Fruit fly (Drosophila melanogaster): ENCODE data around the gene CG12020.

CG12020 gene

DNA sequence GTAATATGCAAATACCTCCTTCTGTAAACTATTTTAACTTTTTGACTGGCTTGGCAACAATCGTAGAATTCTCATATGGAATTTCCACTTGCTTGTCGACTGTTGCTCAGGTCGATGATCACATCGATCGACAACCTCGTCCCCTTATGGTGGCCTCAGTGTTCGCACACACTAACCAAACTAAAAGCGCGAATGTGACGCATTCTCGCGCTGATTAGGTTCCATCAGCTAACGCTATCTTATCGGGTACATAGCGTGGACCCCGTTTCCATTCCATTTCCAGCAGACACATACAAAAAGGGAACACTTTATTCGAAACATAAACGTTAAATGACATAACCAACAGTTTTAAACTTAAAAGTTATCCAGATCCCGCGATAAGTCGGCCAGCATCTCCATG lies 7.8 kb upstream of the CG12020 start:
- TF ChIP-seq sv (GFP tag; optimal IDR thresholded peaks at IDR 0.05) (no peak), Hnf4 (GFP tag; optimal IDR thresholded peaks at IDR 0.05) (no peak), sage (GFP tag; optimal IDR thresholded peaks at IDR 0.05) (no peak), psq (GFP tag; optimal IDR thresholded peaks at IDR 0.05) (no peak), pan (optimal IDR thresholded peaks at IDR 0.05) (no peak), Mio (GFP tag; optimal IDR thresholded peaks at IDR 0.05) (no peak), Rel (GFP tag; optimal IDR thresholded peaks at IDR 0.05) (no peak), Rel (tag; optimal IDR thresholded peaks at IDR 0.05) (no peak), CG32264 (GFP tag; optimal IDR thresholded peaks at IDR 0.05) (no peak), h (GFP tag; optimal IDR thresholded peaks at IDR 0.05) (no peak), Sp1 (GFP tag; optimal IDR thresholded peaks at IDR 0.05) (no peak), ey (GFP tag; optimal IDR thresholded peaks at IDR 0.05) (no peak), brk (GFP tag; optimal IDR thresholded peaks at IDR 0.05) (no peak), lola (GFP tag; optimal IDR thresholded peaks at IDR 0.05) (no peak), Hr78 (GFP tag; optimal IDR thresholded peaks at IDR 0.05) (no peak)

dm6 chr3L:1794164-1794942 lies 2.8 kb upstream of the CG12020 start:
- TF ChIP-seq dl (GFP tag; optimal IDR thresholded peaks at IDR 0.05; ENCODE audit: insufficient read depth in 1 of 2, partially characterized antibody in 2 of 2): peak in 1 of 2 experiments; percentile 37
- TF ChIP-seq lola (GFP tag; optimal IDR thresholded peaks at IDR 0.05): no peak
- no peak for TF ChIP-seq dmrt93B (GFP tag; optimal IDR thresholded peaks at IDR 0.05)
- TF ChIP-seq pan (optimal IDR thresholded peaks at IDR 0.05): no peak
- TF ChIP-seq Myc (optimal IDR thresholded peaks at IDR 0.05): no peak
- peak; percentile 68 for TF ChIP-seq Dif (GFP tag; optimal IDR thresholded peaks at IDR 0.05; ENCODE audit: partially characterized antibody)
- no peak for TF ChIP-seq Rel (GFP tag; optimal IDR thresholded peaks at IDR 0.05)
- TF ChIP-seq Rel (tag; optimal IDR thresholded peaks at IDR 0.05): peak; percentile 28
- no peak for TF ChIP-seq Hr78 (GFP tag; optimal IDR thresholded peaks at IDR 0.05)

DNA sequence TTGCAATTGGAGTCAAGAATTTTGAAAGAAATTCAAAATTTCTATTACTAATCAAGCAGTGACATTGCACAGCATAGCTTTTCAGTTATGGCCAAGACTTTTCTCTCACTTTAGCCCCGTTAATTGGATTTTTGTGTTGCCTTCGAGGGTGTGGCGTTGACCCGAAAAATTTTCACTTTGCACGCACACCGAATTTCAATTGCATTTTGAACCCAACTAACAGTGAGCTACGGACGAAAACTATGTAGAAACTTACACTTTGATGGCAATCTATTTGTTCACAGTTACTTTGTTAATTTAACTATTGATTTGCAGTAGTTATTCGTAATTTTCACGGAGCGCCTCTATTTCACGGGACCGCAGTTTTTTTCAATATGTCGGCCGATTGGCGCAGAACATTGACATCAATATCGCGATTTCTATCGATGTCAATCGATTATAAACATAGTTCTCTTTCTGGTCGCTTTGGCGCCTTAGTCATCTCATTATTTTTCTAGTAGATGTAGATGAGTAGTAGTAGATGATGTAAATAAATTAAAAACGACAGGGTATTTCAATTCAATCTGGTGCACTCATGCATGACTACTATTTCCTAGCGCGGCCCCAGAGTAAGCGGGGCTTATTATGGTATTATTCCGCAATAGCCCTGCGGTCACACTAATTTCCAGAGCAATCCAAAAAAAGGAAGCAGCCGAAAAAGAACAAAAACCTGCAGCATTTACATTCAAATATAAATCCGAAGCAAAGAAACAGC lies 2.0 kb upstream of the CG12020 start, which contains the start of the genes alpha-Spec, dlt and Cdc37:
TSS of gene alpha-Spec (minus strand) at position 386 of the 754 bp plus-strand sequence.
TSS of gene dlt (minus strand) at position 386 of the 754 bp plus-strand sequence.
TSS of gene Cdc37 (plus strand) at position 450 of the 754 bp plus-strand sequence.
- peak; percentile 21 for TF ChIP-seq Sp1 (GFP tag; optimal IDR thresholded peaks at IDR 0.05)
- TF ChIP-seq Vsx2 (GFP tag; optimal IDR thresholded peaks at IDR 0.05; ENCODE audit: partially characterized antibody): no peak
- TF ChIP-seq br (GFP tag; optimal IDR thresholded peaks at IDR 0.05): peak; percentile 35
- no peak for TF ChIP-seq Rel (GFP tag; optimal IDR thresholded peaks at IDR 0.05)
- peak; percentile 53 for TF ChIP-seq Rel (tag; optimal IDR thresholded peaks at IDR 0.05)
- no peak for TF ChIP-seq Hr78 (GFP tag; optimal IDR thresholded peaks at IDR 0.05)
- peak; percentile 44 for TF ChIP-seq HLH106 (tag; optimal IDR thresholded peaks at IDR 0.05)
- TF ChIP-seq psq (GFP tag; optimal IDR thresholded peaks at IDR 0.05): peak; percentile 2
- TF ChIP-seq dsf (GFP tag; optimal IDR thresholded peaks at IDR 0.05; ENCODE audit: borderline replicate concordance): no peak
- TF ChIP-seq rgr (GFP tag; optimal IDR thresholded peaks at IDR 0.05): peak; percentile 20
- TF ChIP-seq OdsH (GFP tag; optimal IDR thresholded peaks at IDR 0.05): peak; percentile 31
- peak; percentile 44 for TF ChIP-seq CG9705 (GFP tag; optimal IDR thresholded peaks at IDR 0.05)

DNA sequence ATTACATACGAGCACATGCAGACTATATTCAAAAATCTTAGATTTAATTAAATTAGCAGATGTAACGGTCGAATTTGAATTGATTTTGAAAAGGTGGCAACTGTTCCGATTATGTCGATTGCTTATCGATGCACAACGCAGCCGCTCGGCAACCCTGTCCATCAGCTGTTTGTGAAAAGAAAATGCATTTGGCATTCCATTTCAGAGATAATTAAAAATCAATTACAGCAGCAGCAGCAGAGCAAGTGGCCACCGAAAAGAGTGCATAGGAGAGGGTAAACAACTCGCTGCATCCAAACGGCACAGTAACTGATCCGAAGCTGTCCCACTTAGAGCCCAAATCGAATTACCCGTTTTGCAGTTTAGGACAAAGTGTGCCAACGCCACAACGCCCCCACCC lies 1.5 kb downstream of the CG12020 start, which contains the start of gene Patj:
TSS of gene Patj (plus strand) at position 155 of the 400 bp plus-strand sequence.
- no peak for TF ChIP-seq br (GFP tag; optimal IDR thresholded peaks at IDR 0.05)
- TF ChIP-seq Abd-B (GFP tag; optimal IDR thresholded peaks at IDR 0.05): no peak
- no peak for TF ChIP-seq Hr83 (GFP tag; optimal IDR thresholded peaks at IDR 0.05; ENCODE audit: poor library complexity, severe bottlenecking)
- no peak for TF ChIP-seq lola (GFP tag; optimal IDR thresholded peaks at IDR 0.05)
- TF ChIP-seq dl (GFP tag; optimal IDR thresholded peaks at IDR 0.05; ENCODE audit: insufficient read depth in 1 of 2, partially characterized antibody in 2 of 2): no peak
- no peak for TF ChIP-seq dmrt93B (GFP tag; optimal IDR thresholded peaks at IDR 0.05)
- TF ChIP-seq Jra (GFP tag; optimal IDR thresholded peaks at IDR 0.05): no peak
- TF ChIP-seq rgr (GFP tag; optimal IDR thresholded peaks at IDR 0.05): no peak
- no peak for TF ChIP-seq GATAd (GFP tag; optimal IDR thresholded peaks at IDR 0.05)
- TF ChIP-seq woc (GFP tag; optimal IDR thresholded peaks at IDR 0.05): no peak
- TF ChIP-seq jim (GFP tag; optimal IDR thresholded peaks at IDR 0.05): no peak

Measured in whole organism, wandering third instar larva.